Worm (Caenorhabditis elegans): ENCODE measurements around the gene F08G2.8.
A peak's percentile ranks its signal among the peaks of the same experiment; 100 is the strongest.

Gene F08G2.8

DNA sequence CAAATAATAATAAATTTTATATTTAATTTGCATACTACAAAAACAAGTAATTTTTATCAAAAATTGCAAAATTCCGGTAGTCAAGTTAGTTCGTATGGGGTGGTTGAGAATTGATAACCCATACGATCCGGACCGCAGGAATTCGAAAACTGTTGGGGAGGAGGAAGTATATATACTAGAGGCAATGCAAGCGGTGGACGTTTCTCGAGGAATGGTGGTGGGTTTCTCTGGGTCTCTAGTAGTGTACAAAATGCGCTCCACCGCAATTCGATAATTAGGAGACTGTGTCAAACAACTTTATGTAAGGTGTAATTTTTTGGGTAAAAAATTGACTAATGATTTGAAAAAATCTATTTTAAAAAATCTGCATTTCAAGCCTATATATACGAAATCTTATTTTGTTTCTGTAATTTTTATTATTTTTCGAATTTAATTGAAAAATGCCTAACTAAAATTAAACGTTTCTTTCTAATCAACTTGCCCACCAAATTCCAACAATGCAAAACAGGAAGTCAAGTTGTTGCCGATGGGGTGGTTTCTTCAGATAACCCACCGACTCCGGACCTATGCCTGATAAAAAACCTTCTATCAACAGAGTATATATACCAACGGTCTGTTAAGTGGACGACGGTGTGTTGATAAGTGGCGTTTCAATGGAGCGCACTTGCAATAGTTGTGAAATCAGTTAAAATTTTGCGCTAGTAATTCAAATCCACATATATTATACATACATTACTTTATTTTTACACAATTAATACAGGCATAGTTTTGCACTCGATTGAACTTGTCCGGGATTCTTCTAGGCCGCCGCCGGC is 17.5 kb upstream of the F08G2.8 start (continued):
- peak; percentile 92 for TF ChIP-seq Y56A3A.18 (GFP tag; IDR thresholded peaks at IDR 0.05)
- peak; percentile 8 for TF ChIP-seq ama-1 (optimal IDR thresholded peaks at IDR 0.05)
- TF ChIP-seq ama-1 (GFP tag; optimal IDR thresholded peaks at IDR 0.05): peak in 1 of 2 experiments; percentile 85
- no peak for TF ChIP-seq ccch-3 (GFP tag; optimal IDR thresholded peaks at IDR 0.05)
- TF ChIP-seq B0336.3 (GFP tag; IDR thresholded peaks at IDR 0.05): peak; percentile 53; the same call in 1 of the 2 replicates
- TF ChIP-seq sdz-38 (tag; optimal IDR thresholded peaks at IDR 0.05): no peak
- no peak for TF ChIP-seq nhr-179 (tag; optimal IDR thresholded peaks at IDR 0.05)

ce11 chrII:13835724-13836307 is 16.3 kb upstream of the F08G2.8 start, which contains the start of gene ins-37:
Gene ins-37, minus strand, starts transcription at chrII:13836107.
- TF ChIP-seq snpc-4 (GFP tag; optimal IDR thresholded peaks at IDR 0.05): peak; percentile 86
- peak; percentile 68 to 95 (median 90) for TF ChIP-seq snpc-4 (tag; optimal IDR thresholded peaks at IDR 0.05)
- TF ChIP-seq F49E8.2 (tag; optimal IDR thresholded peaks at IDR 0.05; ENCODE audit: insufficient read depth): peak; percentile 46
- peak; percentile 52 for TF ChIP-seq tbp1 (GFP tag; optimal IDR thresholded peaks at IDR 0.05)
- TF ChIP-seq attf-6 (GFP tag; IDR thresholded peaks at IDR 0.05): peak; percentile 93
- TF ChIP-seq mcd-1 (GFP tag; IDR thresholded peaks at IDR 0.05): 0 out of 2 replicates have a peak, but pooled peaks have one; percentile 7
- peak; percentile 35; the same call in 1 of the 2 replicates for TF ChIP-seq hmg-1.2 (GFP tag; IDR thresholded peaks at IDR 0.05)
- 0 out of 2 replicates have a peak, but pooled peaks have one; percentile 36 for TF ChIP-seq nfyb-1 (GFP tag; IDR thresholded peaks at IDR 0.05)
- TF ChIP-seq B0336.3 (GFP tag; IDR thresholded peaks at IDR 0.05): 0 out of 2 replicates have a peak, but pooled peaks have one; percentile 39
- TF ChIP-seq snpc-1.1 (tag; optimal IDR thresholded peaks at IDR 0.05; ENCODE audit: insufficient read depth): peak; percentile 92
- peak; percentile 73 for TF ChIP-seq snpc-3.4 (tag; optimal IDR thresholded peaks at IDR 0.05)
- TF ChIP-seq madf-3 (GFP tag; IDR thresholded peaks at IDR 0.05): 0 out of 2 replicates have a peak, but pooled peaks have one; percentile 3
- TF ChIP-seq madf-6 (GFP tag; IDR thresholded peaks at IDR 0.05): peak; percentile 62; the same call in 1 of the 2 replicates
- 0 out of 2 replicates have a peak, but pooled peaks have one; percentile 46 for TF ChIP-seq Y79H2A.3 (GFP tag; conservative IDR thresholded peaks at IDR 0.05)
- TF ChIP-seq F33H1.4 (GFP tag; IDR thresholded peaks at IDR 0.05): 0 out of 2 replicates have a peak, but pooled peaks have one; percentile 11
- peak; percentile 44; the same call in 1 of the 2 replicates for TF ChIP-seq dox-1 (GFP tag; IDR thresholded peaks at IDR 0.05)
- peak; percentile 47 for TF ChIP-seq snpc-1.3 (tag; optimal IDR thresholded peaks at IDR 0.05; ENCODE audit: insufficient read depth)
- TF ChIP-seq D2030.7 (GFP tag; IDR thresholded peaks at IDR 0.05): peak; percentile 81
- peak; percentile 92 for TF ChIP-seq aptf-2 (GFP tag; conservative IDR thresholded peaks at IDR 0.05)
- 0 out of 2 replicates have a peak, but pooled peaks have one; percentile 42 for TF ChIP-seq ekl-4 (GFP tag; IDR thresholded peaks at IDR 0.05)
- peak; percentile 27; the same call in 1 of the 2 replicates for TF ChIP-seq madf-8 (GFP tag; conservative IDR thresholded peaks at IDR 0.05)
- TF ChIP-seq pbrm-1 (GFP tag; IDR thresholded peaks at IDR 0.05): 0 out of 2 replicates have a peak, but pooled peaks have one; percentile 43
- 0 out of 2 replicates have a peak, but pooled peaks have one; percentile 10 for TF ChIP-seq aptf-3 (GFP tag; IDR thresholded peaks at IDR 0.05)
- peak; percentile 95 for TF ChIP-seq lin-26 (GFP tag; IDR thresholded peaks at IDR 0.05)
- peak; percentile 62 for TF ChIP-seq lsl-1 (GFP tag; optimal IDR thresholded peaks at IDR 0.05)

DNA sequence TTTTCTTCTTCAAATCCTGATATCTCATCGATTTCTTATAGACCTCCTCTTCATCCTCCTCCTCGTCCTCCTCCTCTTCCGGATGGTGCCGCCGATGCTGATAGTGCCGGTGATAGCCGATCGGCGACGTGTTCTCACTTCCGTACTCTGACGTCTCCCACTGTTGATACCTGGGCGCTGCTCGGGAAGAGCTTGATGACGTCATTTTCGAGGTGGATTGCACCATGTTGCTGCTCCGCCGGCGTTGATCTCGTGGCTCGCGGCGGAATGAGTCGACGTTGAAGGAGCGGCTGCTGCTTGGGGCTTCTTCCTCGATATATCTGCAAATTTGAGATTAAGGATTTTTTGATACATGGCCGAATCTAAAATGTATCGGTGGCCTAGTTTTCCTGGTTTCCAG is 13.7 kb upstream of the F08G2.8 start:
- TF ChIP-seq die-1 (tag; optimal IDR thresholded peaks at IDR 0.05) (no peak), chd-7 (tag; optimal IDR thresholded peaks at IDR 0.05) (no peak), nhr-90 (tag; optimal IDR thresholded peaks at IDR 0.05) (no peak), ztf-26 (tag; optimal IDR thresholded peaks at IDR 0.05) (no peak), egrh-3 (GFP tag; IDR thresholded peaks at IDR 0.05) (peak; percentile 26; the same call in 1 of the 2 replicates), F57C9.4 (tag; optimal IDR thresholded peaks at IDR 0.05) (no peak), nfyb-1 (GFP tag; IDR thresholded peaks at IDR 0.05) (no peak), lin-26 (GFP tag; IDR thresholded peaks at IDR 0.05) (no peak), tbx-9 (tag; optimal IDR thresholded peaks at IDR 0.05; ENCODE audit: borderline replicate concordance) (no peak), zfh-2 (GFP tag; conservative IDR thresholded peaks at IDR 0.05) (peak; percentile 72), sptf-2 (GFP tag; optimal IDR thresholded peaks at IDR 0.05) (no peak), rpc-1 (optimal IDR thresholded peaks at IDR 0.05) (no peak), rpc-1 (tag; optimal IDR thresholded peaks at IDR 0.05) (no peak)
